Fruit fly (Drosophila melanogaster) whole organism, adult: ENCODE measurements around the gene Cpr100A.

Experiments
- CG12768 ChIP-seq: fragments of 200-800 bp; sonication (Bioruptor generic); optimal IDR thresholded peaks from 2 replicates; lab custom pipeline; 2017; ENCODE audit warnings: missing biosample characterization, missing genetic modification characterization, mild to moderate bottlenecking, moderate library complexity, missing genetic modification reagents
- CG14711 ChIP-seq: fragments of 200-800 bp; sonication (Bioruptor generic); optimal IDR thresholded peaks from 2 replicates; lab custom pipeline; 2018; ENCODE audit warnings: missing biosample characterization, mild to moderate bottlenecking, missing genetic modification characterization, moderate library complexity
- CG1620 ChIP-seq: fragments of 200-800 bp; sonication (Bioruptor generic); optimal IDR thresholded peaks from 2 replicates; lab custom pipeline; 2016; ENCODE audit warnings: missing biosample characterization, missing genetic modification characterization
- CG33017 ChIP-seq: fragments of 200-800 bp; sonication (Bioruptor generic); optimal IDR thresholded peaks from 2 replicates; lab custom pipeline; 2018; ENCODE audit warnings: missing biosample characterization, mild to moderate bottlenecking, missing genetic modification characterization, moderate library complexity
- CG5204 ChIP-seq: fragments of 200-800 bp; sonication (Bioruptor generic); optimal IDR thresholded peaks from 2 replicates; lab custom pipeline; 2016; ENCODE audit warnings: missing biosample characterization, missing genetic modification characterization
- CG7045 ChIP-seq: fragments of 200-800 bp; sonication (Bioruptor generic); optimal IDR thresholded peaks from 2 replicates; lab custom pipeline; 2017; ENCODE audit warnings: missing biosample characterization, mild to moderate bottlenecking, missing genetic modification characterization
- Clk ChIP-seq: fragments of 200-800 bp; sonication (Bioruptor generic); optimal IDR thresholded peaks from 2 replicates; lab custom pipeline; 2017; ENCODE audit warnings: missing biosample characterization, missing genetic modification characterization
- Crg-1 ChIP-seq: fragments of 200-800 bp; sonication (Bioruptor generic); optimal IDR thresholded peaks from 2 replicates; lab custom pipeline; 2016; ENCODE audit warnings: missing biosample characterization, missing genetic modification characterization
- Hr96 ChIP-seq: fragments of 200-800 bp; sonication (Bioruptor generic); optimal IDR thresholded peaks from 2 replicates; lab custom pipeline; 2016; ENCODE audit warnings: missing biosample characterization, missing genetic modification characterization
- bab1 ChIP-seq: fragments of 200-800 bp; sonication (Bioruptor generic); optimal IDR thresholded peaks from 3 replicates; lab custom pipeline; 2019; ENCODE audit warnings: missing biosample characterization, mild to moderate bottlenecking, missing genetic modification characterization, moderate library complexity
- cnc ChIP-seq, 2 experiments: fragments of >200 bp; optimal IDR thresholded peaks; 2 replicates each; lab custom pipeline; 2017
- kay ChIP-seq: fragments of 200-800 bp; sonication (Bioruptor generic); peaks from one replicate; lab custom pipeline; 2016; ENCODE audit warnings: missing biosample characterization, missing genetic modification characterization, borderline replicate concordance
- ovo ChIP-seq: fragments of 200-800 bp; sonication (Bioruptor generic); optimal IDR thresholded peaks from 2 replicates; lab custom pipeline; 2016; ENCODE audit warnings: missing biosample characterization, missing genetic modification characterization
- tj ChIP-seq: fragments of 200-800 bp; sonication (Bioruptor generic); optimal IDR thresholded peaks from 3 replicates; lab custom pipeline; 2017; ENCODE audit warnings: missing biosample characterization, mild to moderate bottlenecking, missing genetic modification characterization, moderate library complexity

dm6 chr3R:30912402-30912801 lies 45.1 kb downstream of the Cpr100A start, which contains the start of gene Ptx1:
- no peak for TF ChIP-seq CG1620
- TF ChIP-seq Clk (GFP tag; lab: Kevin White, UChicago), result no peak
- no peak for TF ChIP-seq ovo (GFP tag; lab: Kevin White, UChicago)
- no peak for TF ChIP-seq CG5204 (GFP tag; lab: Kevin White, UChicago)
- TF ChIP-seq CG12768 (GFP tag; lab: Kevin White, UChicago), result no peak
- TF ChIP-seq CG14711, result no peak
- no peak for TF ChIP-seq kay (GFP tag; lab: Kevin White, UChicago)
- no peak for TF ChIP-seq Crg-1 (GFP tag; lab: Kevin White, UChicago)
- no peak for TF ChIP-seq CG7045 (GFP tag; lab: Kevin White, UChicago)
- no peak for TF ChIP-seq bab1 (GFP tag; lab: Kevin White, UChicago)
- TF ChIP-seq tj (GFP tag; lab: Kevin White, UChicago), result no peak
- TF ChIP-seq CG33017, result no peak
- TF ChIP-seq cnc (optimal IDR thresholded peaks at IDR 0.05; lab: Kevin White, UChicago), result no peak
- no peak for TF ChIP-seq Hr96 (GFP tag; lab: Kevin White, UChicago)
